Worm (Caenorhabditis elegans): ENCODE results near the gene Y65A5A.24.

Gene Y65A5A.24

DNA sequence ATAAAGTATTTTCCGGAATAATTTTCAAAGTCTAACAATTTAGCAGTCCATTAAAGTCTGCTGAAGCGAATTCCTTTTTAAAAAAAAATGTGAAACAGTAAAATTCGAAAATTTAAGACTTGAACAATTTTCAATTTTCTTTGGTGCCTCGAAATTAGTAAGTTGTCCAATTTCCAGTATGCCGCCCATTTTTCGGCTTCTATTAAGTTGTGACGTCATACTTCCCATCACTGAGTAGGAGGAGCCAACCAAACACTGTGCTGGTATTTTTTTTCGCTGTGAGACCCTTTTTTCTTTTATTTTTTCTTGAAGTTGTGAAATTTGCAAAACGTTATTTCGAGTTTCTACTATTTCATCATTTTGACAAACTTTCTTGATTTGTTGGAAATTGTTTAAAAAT, 23.2 kb upstream of the Y65A5A.24 start:
- TF ChIP-seq hrde-1 (tag; optimal IDR thresholded peaks at IDR 0.05; ENCODE audit: borderline replicate concordance) = no peak

DNA sequence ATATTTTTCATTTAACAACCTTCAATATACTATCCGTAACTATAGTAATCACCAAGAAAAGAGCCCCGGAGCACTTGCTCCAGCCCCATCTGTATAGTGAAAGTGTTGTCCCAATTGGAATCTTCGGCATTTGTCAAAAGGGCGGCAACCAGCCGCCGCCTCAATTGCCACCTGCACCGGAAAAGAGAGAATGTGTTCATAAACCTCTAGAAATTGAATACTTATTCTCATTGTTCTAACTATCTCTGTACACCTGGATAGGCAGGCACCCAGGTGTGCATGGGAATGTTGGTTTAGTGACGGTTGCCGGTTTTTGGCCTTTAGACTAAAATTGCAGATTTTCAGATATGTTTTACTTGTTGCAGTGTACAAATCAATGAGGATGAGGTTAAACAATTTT, 15.8 kb upstream of the Y65A5A.24 start:
- TF ChIP-seq F10E7.11 (tag; optimal IDR thresholded peaks at IDR 0.05) (no peak), sdz-38 (tag; optimal IDR thresholded peaks at IDR 0.05) (no peak), attf-6 (GFP tag; IDR thresholded peaks at IDR 0.05) (peak; percentile 55; the same call in 1 of the 2 replicates), snpc-4 (GFP tag; optimal IDR thresholded peaks at IDR 0.05) (no peak), snpc-4 (tag; optimal IDR thresholded peaks at IDR 0.05) (peak in 1 of 4 experiments; percentile 22)

DNA sequence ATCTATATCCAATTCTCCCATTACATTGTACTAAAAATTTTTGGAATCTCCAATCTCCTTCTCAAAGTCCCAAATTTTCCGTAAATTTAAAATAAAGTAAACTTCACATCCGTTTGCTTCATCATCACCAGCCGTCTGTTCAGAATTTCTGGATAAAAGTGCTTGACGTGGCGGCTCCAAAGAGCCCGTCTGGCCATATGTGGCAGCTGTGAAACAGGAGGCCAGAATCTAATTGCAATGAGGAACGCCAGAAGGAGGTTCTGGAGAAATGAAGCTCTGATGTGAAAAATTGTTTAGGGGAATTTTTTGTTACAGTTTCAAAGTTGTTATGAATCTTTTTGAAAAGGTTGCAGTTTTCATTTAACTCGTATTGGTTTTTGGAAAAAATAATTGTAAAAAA, 13.5 kb upstream of the Y65A5A.24 start:
- no peak for TF ChIP-seq Y53G8AR.9 (GFP tag; conservative IDR thresholded peaks at IDR 0.05)
- TF ChIP-seq aptf-3 (GFP tag; IDR thresholded peaks at IDR 0.05) = no peak
- no peak for TF ChIP-seq B0019.2 (GFP tag; conservative IDR thresholded peaks at IDR 0.05)
- no peak for TF ChIP-seq C17E4.6 (GFP tag; IDR thresholded peaks at IDR 0.05)
- no peak for TF ChIP-seq F52B5.7 (tag; optimal IDR thresholded peaks at IDR 0.05)
- no peak for TF ChIP-seq hrde-1 (tag; optimal IDR thresholded peaks at IDR 0.05; ENCODE audit: borderline replicate concordance)
- TF ChIP-seq nhr-90 (tag; optimal IDR thresholded peaks at IDR 0.05) = no peak
- TF ChIP-seq atf-7 (tag; optimal IDR thresholded peaks at IDR 0.05) = no peak
- TF ChIP-seq mes-4 (tag; optimal IDR thresholded peaks at IDR 0.05) = no peak
- TF ChIP-seq snpc-4 (GFP tag; optimal IDR thresholded peaks at IDR 0.05) = no peak
- TF ChIP-seq snpc-4 (tag; optimal IDR thresholded peaks at IDR 0.05) = no peak
- no peak for TF ChIP-seq B0035.1 (tag; optimal IDR thresholded peaks at IDR 0.05)
- no peak for TF ChIP-seq xnd-1 (tag; optimal IDR thresholded peaks at IDR 0.05)
- no peak for TF ChIP-seq ztf-26 (tag; optimal IDR thresholded peaks at IDR 0.05)
- TF ChIP-seq Y95B8A.8 (GFP tag; IDR thresholded peaks at IDR 0.05) = no peak
- no peak for TF ChIP-seq lag-1 (GFP tag; IDR thresholded peaks at IDR 0.05)
- no peak for TF ChIP-seq ceh-40 (GFP tag; IDR thresholded peaks at IDR 0.05)
- TF ChIP-seq F37B4.10 (GFP tag; IDR thresholded peaks at IDR 0.05) = no peak
- TF ChIP-seq dpff-1 (tag; optimal IDR thresholded peaks at IDR 0.05) = no peak
- TF ChIP-seq F57C9.4 (tag; optimal IDR thresholded peaks at IDR 0.05) = no peak
- no peak for TF ChIP-seq lin-35 (GFP tag; optimal IDR thresholded peaks at IDR 0.05)

DNA sequence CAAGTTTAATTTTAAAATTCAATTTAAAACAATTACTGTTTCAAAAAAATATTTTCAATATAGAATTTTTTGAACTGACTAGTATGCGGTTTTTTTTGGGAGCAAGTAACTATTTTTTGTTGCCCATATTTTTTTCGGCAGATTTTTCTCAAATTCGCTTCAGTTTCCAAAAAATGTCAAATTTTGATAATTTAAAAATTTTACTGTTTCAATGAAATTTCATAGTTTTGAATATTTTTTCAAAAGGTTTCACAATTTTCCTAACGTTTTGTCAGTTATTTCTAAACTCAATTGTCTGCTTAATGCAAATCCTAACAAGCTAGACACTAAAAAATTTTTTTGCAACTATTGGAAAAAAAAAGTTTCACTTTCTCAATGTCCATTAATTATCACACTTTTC, 12.8 kb upstream of the Y65A5A.24 start:
- TF ChIP-seq F57A8.1 (GFP tag; optimal IDR thresholded peaks at IDR 0.05) (no peak), atf-7 (tag; optimal IDR thresholded peaks at IDR 0.05) (no peak), lin-40 (tag; optimal IDR thresholded peaks at IDR 0.05) (no peak), Y53F4B.3 (GFP tag; IDR thresholded peaks at IDR 0.05) (no peak), ccch-3 (GFP tag; optimal IDR thresholded peaks at IDR 0.05) (no peak), snpc-4 (GFP tag; optimal IDR thresholded peaks at IDR 0.05) (no peak), snpc-4 (tag; optimal IDR thresholded peaks at IDR 0.05) (peak in 3 of 4 experiments; percentile 1 to 63 (median 11)), pbrm-1 (GFP tag; IDR thresholded peaks at IDR 0.05) (no peak), Y79H2A.3 (GFP tag; conservative IDR thresholded peaks at IDR 0.05) (no peak), B0336.3 (GFP tag; IDR thresholded peaks at IDR 0.05) (no peak)

DNA sequence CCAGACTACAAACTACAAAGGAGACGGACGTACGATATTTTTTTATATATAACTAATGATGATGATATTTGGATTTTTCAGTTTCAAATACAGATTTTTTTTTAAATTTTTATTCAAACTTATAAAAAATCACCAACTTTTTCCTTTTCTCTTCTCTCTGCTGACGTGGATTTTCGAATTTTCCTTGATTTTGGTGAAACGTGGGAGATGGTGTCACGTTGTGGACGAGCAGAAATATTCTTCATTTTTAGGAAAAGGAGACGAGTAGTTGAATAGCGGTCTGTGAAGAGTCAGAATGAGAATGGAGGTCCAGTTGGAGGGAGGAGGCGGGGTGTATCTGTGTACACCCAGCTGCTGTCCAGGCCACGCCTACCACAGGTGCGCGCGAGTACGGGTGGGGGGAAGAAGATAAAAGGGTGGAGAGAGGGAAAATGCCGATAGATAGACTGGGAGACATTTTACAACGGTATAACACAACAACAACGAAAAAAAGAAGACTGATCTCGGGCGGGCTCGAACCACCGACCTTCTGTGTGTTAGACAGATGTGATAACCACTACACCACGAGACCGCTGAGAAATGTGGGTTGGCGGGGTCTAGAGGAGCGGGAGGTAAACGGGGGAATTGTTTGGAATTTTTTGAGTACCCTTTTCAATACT, 11.7 kb upstream of the Y65A5A.24 start, which contains the start of gene Y7A9D.1:
Gene Y7A9D.1, minus strand, starts transcription at position 283 of the 659 bp plus-strand sequence.
- TF ChIP-seq nhr-27 (tag; optimal IDR thresholded peaks at IDR 0.05) (no peak), hrde-1 (tag; optimal IDR thresholded peaks at IDR 0.05; ENCODE audit: borderline replicate concordance) (peak; percentile 41), aptf-2 (GFP tag; conservative IDR thresholded peaks at IDR 0.05) (0 out of 2 replicates have a peak, but pooled peaks have one; percentile 56), attf-3 (GFP tag; conservative IDR thresholded peaks at IDR 0.05) (no peak), hmg-20 (GFP tag; IDR thresholded peaks at IDR 0.05) (0 out of 2 replicates have a peak, but pooled peaks have one; percentile 70), F57A8.1 (GFP tag; optimal IDR thresholded peaks at IDR 0.05) (no peak), snpc-1.3 (tag; optimal IDR thresholded peaks at IDR 0.05; ENCODE audit: insufficient read depth) (peak; percentile 84), him-1 (tag; optimal IDR thresholded peaks at IDR 0.05) (peak; percentile 44), hsf-1 (GFP tag; IDR thresholded peaks at IDR 0.05) (peak; percentile 74), ets-4 (GFP tag; optimal IDR thresholded peaks at IDR 0.05) (no peak), somi-1 (GFP tag; optimal IDR thresholded peaks at IDR 0.05) (no peak), ztf-28 (GFP tag; IDR thresholded peaks at IDR 0.05) (no peak), ekl-4 (GFP tag; IDR thresholded peaks at IDR 0.05) (peak; percentile 66), cebp-2 (GFP tag; IDR thresholded peaks at IDR 0.05) (no peak)
